Worm (Caenorhabditis elegans) whole organism, late embryonic: ENCODE data around the gene K02B7.3.

Experiments
- C38D4.7 ChIP-seq: fragments of 200-800 bp; sonication (Bioruptor generic); optimal IDR thresholded peaks from 2 replicates; lab custom pipeline; 2018; ENCODE audit warnings: mild to moderate bottlenecking, missing genetic modification characterization, moderate library complexity, missing compliant biosample characterization
- F13H6.1 ChIP-seq: sonication (generic microtip); optimal IDR thresholded peaks from 2 replicates; lab custom pipeline; 2016; ENCODE audit warnings: missing genetic modification characterization, missing compliant biosample characterization
- K09A11.1 ChIP-seq: sonication (generic microtip); optimal IDR thresholded peaks from 2 replicates; lab custom pipeline; 2017; ENCODE audit warnings: antibody characterized with exemption, mild to moderate bottlenecking, missing genetic modification characterization, missing compliant biosample characterization; ENCODE audit not compliant: insufficient read depth
- T23F11.4 ChIP-seq: fragments of 200-800 bp; sonication (Bioruptor generic); optimal IDR thresholded peaks from 2 replicates; lab custom pipeline; 2018; ENCODE audit warnings: mild to moderate bottlenecking, missing genetic modification characterization, missing compliant biosample characterization
- Y22D7AL.16 ChIP-seq: sonication (generic microtip); optimal IDR thresholded peaks from 2 replicates; lab custom pipeline; 2016; ENCODE audit warnings: missing genetic modification characterization, missing compliant biosample characterization
- ceh-18 ChIP-seq: sonication (generic microtip); optimal IDR thresholded peaks from 2 replicates; lab custom pipeline; 2016; ENCODE audit warnings: missing genetic modification characterization, missing compliant biosample characterization
- ceh-2 ChIP-seq: sonication (generic microtip); optimal IDR thresholded peaks from 2 replicates; lab custom pipeline; 2016; ENCODE audit warnings: missing genotype, missing genetic modification characterization, missing compliant biosample characterization
- ceh-22 ChIP-seq: sonication (generic microtip); optimal IDR thresholded peaks from 2 replicates; lab custom pipeline; 2017; ENCODE audit warnings: missing biosample characterization, missing genetic modification characterization
- ceh-24 ChIP-seq: sonication (generic microtip); optimal IDR thresholded peaks from 2 replicates; lab custom pipeline; 2016; ENCODE audit warnings: mild to moderate bottlenecking, missing genetic modification characterization, missing compliant biosample characterization
- ceh-30 ChIP-seq: fragments of 150-350 bp; optimal IDR thresholded peaks from 2 replicates; lab custom pipeline; 2014; ENCODE audit warnings: missing biosample characterization, missing genetic modification characterization
- ceh-34 ChIP-seq: sonication (generic microtip); optimal IDR thresholded peaks from 2 replicates; lab custom pipeline; 2016; ENCODE audit warnings: mild to moderate bottlenecking, missing genetic modification characterization, missing compliant biosample characterization
- ceh-6 ChIP-seq: fragments of 200-800 bp; sonication (Bioruptor generic); optimal IDR thresholded peaks from 2 replicates; lab custom pipeline; 2018; ENCODE audit warnings: mild to moderate bottlenecking, missing genetic modification characterization, missing compliant biosample characterization
- ceh-9 ChIP-seq: sonication (generic microtip); optimal IDR thresholded peaks from 2 replicates; lab custom pipeline; 2016; ENCODE audit warnings: mild to moderate bottlenecking, missing genetic modification characterization, inconsistent platforms, missing compliant biosample characterization
- che-1 ChIP-seq: sonication (generic microtip); optimal IDR thresholded peaks from 2 replicates; lab custom pipeline; 2016; ENCODE audit warnings: mild to moderate bottlenecking, missing genetic modification characterization, missing compliant biosample characterization
- dmd-4 ChIP-seq: sonication (generic microtip); optimal IDR thresholded peaks from 2 replicates; lab custom pipeline; 2016; ENCODE audit warnings: borderline replicate concordance, missing genetic modification characterization, missing compliant biosample characterization
- dve-1 ChIP-seq: sonication (generic microtip); optimal IDR thresholded peaks from 2 replicates; lab custom pipeline; 2017; ENCODE audit warnings: antibody characterized with exemption, mild to moderate bottlenecking, missing genetic modification characterization, missing compliant biosample characterization
- elt-2 ChIP-seq: sonication (generic microtip); optimal IDR thresholded peaks from 2 replicates; lab custom pipeline; 2016; ENCODE audit warnings: missing genetic modification reagents, missing genetic modification characterization, missing compliant biosample characterization
- elt-4 ChIP-seq: sonication (generic microtip); optimal IDR thresholded peaks from 2 replicates; lab custom pipeline; 2016; ENCODE audit warnings: missing genetic modification characterization, missing compliant biosample characterization
- ets-4 ChIP-seq: sonication (generic microtip); optimal IDR thresholded peaks from 2 replicates; lab custom pipeline; 2016; ENCODE audit warnings: missing genetic modification characterization, missing compliant biosample characterization
- fkh-6 ChIP-seq: sonication (generic microtip); optimal IDR thresholded peaks from 2 replicates; lab custom pipeline; 2016; ENCODE audit warnings: missing genetic modification characterization, missing compliant biosample characterization
- gmeb-2 ChIP-seq: sonication (generic microtip); optimal IDR thresholded peaks from 2 replicates; lab custom pipeline; 2016; ENCODE audit warnings: missing genetic modification characterization, inconsistent platforms, missing compliant biosample characterization
- hlh-15 ChIP-seq: sonication (generic microtip); optimal IDR thresholded peaks from 2 replicates; lab custom pipeline; 2016; ENCODE audit warnings: missing genetic modification characterization, missing compliant biosample characterization
- hlh-6 ChIP-seq: sonication (generic microtip); optimal IDR thresholded peaks from 2 replicates; lab custom pipeline; 2016; ENCODE audit warnings: missing genotype, missing genetic modification characterization, missing compliant biosample characterization
- hlh-8 ChIP-seq: sonication (generic microtip); optimal IDR thresholded peaks from 2 replicates; lab custom pipeline; 2016; ENCODE audit warnings: missing genotype, missing genetic modification characterization, missing compliant biosample characterization
- lin-11 ChIP-seq: fragments of 200-800 bp; sonication (Bioruptor generic); optimal IDR thresholded peaks from 2 replicates; lab custom pipeline; 2018; ENCODE audit warnings: mild to moderate bottlenecking, missing genetic modification characterization, missing compliant biosample characterization
- mec-3 ChIP-seq: sonication (generic microtip); optimal IDR thresholded peaks from 2 replicates; lab custom pipeline; 2016; ENCODE audit warnings: borderline replicate concordance, missing genetic modification characterization, missing compliant biosample characterization
- nfya-1 ChIP-seq: sonication (generic microtip); optimal IDR thresholded peaks from 2 replicates; lab custom pipeline; 2017; ENCODE audit warnings: missing genetic modification characterization, mild to moderate bottlenecking, missing compliant biosample characterization, antibody characterized with exemption, moderate library complexity
- nhr-11 ChIP-seq: fragments of 150-350 bp; optimal IDR thresholded peaks from 2 replicates; lab custom pipeline; 2014; ENCODE audit warnings: missing biosample characterization, missing genetic modification characterization
- npax-4 ChIP-seq: sonication (generic microtip); optimal IDR thresholded peaks from 2 replicates; lab custom pipeline; 2016; ENCODE audit warnings: missing genetic modification characterization, missing compliant biosample characterization
- pag-3 ChIP-seq: sonication (generic microtip); optimal IDR thresholded peaks from 2 replicates; lab custom pipeline; 2016; ENCODE audit warnings: missing compliant biosample characterization, missing genetic modification characterization, borderline replicate concordance
- pqm-1 ChIP-seq: sonication (generic microtip); optimal IDR thresholded peaks from 2 replicates; lab custom pipeline; 2016; ENCODE audit warnings: missing genetic modification characterization, missing compliant biosample characterization
- ref-2 ChIP-seq: sonication (generic microtip); optimal IDR thresholded peaks from 2 replicates; lab custom pipeline; 2016; ENCODE audit warnings: missing genetic modification characterization, missing compliant biosample characterization
- rnt-1 ChIP-seq: sonication (generic microtip); optimal IDR thresholded peaks from 2 replicates; lab custom pipeline; 2016; ENCODE audit warnings: missing genetic modification characterization, missing compliant biosample characterization
- unc-42 ChIP-seq: sonication (generic microtip); optimal IDR thresholded peaks from 2 replicates; lab custom pipeline; 2016; ENCODE audit warnings: missing genotype, missing genetic modification characterization, missing compliant biosample characterization
- unc-55 ChIP-seq: sonication (generic microtip); optimal IDR thresholded peaks from 2 replicates; lab custom pipeline; 2017; ENCODE audit warnings: missing biosample characterization, missing genetic modification reagents, missing genetic modification characterization
- unc-86 ChIP-seq: sonication (generic microtip); optimal IDR thresholded peaks from 2 replicates; lab custom pipeline; 2016; ENCODE audit warnings: missing genetic modification characterization, missing compliant biosample characterization
- zip-5 ChIP-seq: sonication (generic microtip); optimal IDR thresholded peaks from 2 replicates; lab custom pipeline; 2016; ENCODE audit warnings: missing genetic modification characterization, missing compliant biosample characterization

K02B7.3 gene

DNA sequence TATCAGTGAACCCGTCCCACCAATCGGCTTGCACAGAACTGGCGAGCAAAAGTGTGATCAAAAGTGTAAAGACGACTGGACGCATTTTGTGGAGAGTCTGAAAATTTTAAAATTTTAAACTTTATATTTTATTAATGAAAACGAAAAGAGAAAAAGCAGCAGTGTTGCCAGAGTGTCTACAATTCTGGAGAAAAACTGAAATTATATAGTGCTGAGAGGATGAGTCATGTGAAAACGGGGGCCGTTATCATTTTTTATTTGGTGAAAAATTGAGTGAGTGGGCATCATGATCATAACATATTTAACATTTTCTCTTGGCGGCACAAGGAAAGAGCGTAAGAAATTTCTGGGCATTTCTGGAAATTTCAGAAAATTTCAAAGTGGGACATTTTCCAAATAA lies at the start of gene K02B7.3:
K02B7.3 (minus strand) TSS at position 101 of the 400 bp plus-strand sequence.
- no peak for TF ChIP-seq ceh-24 (tag; lab: Kevin White, UChicago)
- no peak for TF ChIP-seq pqm-1 (tag; lab: Kevin White, UChicago)
- TF ChIP-seq gmeb-2 (tag; lab: Kevin White, UChicago) = no peak
- no peak for TF ChIP-seq elt-4 (tag; lab: Kevin White, UChicago)
- no peak for TF ChIP-seq unc-55 (GFP tag; lab: Kevin White, UChicago)
- no peak for TF ChIP-seq ceh-9 (tag; lab: Kevin White, UChicago)
- no peak for TF ChIP-seq ceh-22 (tag; lab: Kevin White, UChicago)
- no peak for TF ChIP-seq Y22D7AL.16 (tag; lab: Kevin White, UChicago)
- TF ChIP-seq rnt-1 (tag; lab: Kevin White, UChicago) = no peak
- TF ChIP-seq, all 69 proteins: peak for 0

DNA sequence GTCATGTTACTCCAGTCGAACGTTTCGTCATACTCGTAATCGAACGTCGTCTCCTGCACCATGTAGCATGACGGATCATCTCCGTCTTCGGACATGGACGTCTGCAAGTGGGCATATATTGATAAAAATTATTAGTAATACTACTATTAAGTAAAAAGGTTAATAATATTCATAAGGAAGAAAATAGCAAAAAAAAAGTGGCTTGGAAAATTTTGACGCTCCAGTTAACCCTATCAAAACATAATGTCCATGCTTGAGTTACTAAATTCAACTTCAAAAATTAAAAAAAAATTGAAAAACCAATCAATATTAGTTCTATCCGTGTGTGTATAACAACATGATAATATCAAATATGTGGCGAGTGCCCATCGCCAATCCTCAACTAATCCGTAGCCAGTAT lies 44.0 kb upstream of the K02B7.3 start, which contains the start of gene npr-34:
npr-34 (minus strand) TSS at position 101 of the 400 bp plus-strand sequence.
- TF ChIP-seq ceh-2 (no peak), ceh-9 (tag; lab: Kevin White, UChicago) (no peak), F13H6.1 (no peak), hlh-6 (tag; lab: Kevin White, UChicago) (no peak), fkh-6 (tag; lab: Kevin White, UChicago) (no peak)

DNA sequence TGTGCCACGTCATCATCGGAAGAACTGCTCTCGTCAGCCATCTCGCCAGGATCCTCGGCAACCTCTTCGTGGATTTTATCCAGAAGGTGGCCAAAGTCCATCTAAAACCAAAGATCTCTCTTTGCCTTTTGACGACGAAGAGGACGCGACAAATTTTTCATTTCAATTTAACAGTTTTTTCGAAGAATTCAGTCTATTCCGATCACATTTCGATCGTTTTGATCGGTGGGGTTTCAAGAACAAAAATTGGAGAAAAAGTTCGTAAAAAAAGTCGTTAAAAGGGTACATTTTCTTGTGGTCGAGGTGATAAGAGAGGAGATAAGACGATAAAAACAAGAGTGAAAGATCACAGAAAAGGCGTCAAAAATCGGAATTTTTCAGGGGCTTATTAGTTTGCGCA lies 38.3 kb upstream of the K02B7.3 start, which contains the start of gene glna-1:
glna-1 (minus strand) TSS at position 101 of the 400 bp plus-strand sequence.
- TF ChIP-seq ceh-30 (tag; lab: Kevin White, UChicago) (no peak), C38D4.7 (no peak)

DNA sequence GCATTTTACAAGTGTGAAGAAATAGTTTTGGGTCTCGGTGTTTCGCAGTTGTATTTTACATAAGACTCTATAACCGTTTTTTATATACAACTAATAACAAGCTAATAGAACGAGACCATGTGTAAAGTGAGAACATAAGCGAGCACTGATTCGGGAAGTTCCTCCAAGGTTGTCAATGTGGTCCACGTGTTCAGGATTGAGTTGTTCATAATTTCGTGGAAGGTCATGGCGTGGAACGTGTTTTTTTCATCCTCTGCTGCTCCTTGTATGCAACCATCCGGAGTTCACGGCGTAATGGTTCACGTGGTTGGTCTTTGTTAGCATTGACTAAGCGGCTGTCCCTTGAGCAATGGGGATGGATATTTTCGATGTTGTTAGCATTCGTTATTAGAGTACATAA lies 33.0 kb upstream of the K02B7.3 start:
- TF ChIP-seq nhr-11 (tag; lab: Kevin White, UChicago) (no peak), unc-42 (tag; lab: Kevin White, UChicago) (no peak), ceh-18 (no peak), hlh-15 (tag; lab: Kevin White, UChicago) (no peak), unc-86 (tag; lab: Kevin White, UChicago) (no peak), rnt-1 (tag; lab: Kevin White, UChicago) (no peak), nfya-1 (no peak), dve-1 (no peak), che-1 (no peak)
- TF ChIP-seq, all 69 proteins: peak for 0

DNA sequence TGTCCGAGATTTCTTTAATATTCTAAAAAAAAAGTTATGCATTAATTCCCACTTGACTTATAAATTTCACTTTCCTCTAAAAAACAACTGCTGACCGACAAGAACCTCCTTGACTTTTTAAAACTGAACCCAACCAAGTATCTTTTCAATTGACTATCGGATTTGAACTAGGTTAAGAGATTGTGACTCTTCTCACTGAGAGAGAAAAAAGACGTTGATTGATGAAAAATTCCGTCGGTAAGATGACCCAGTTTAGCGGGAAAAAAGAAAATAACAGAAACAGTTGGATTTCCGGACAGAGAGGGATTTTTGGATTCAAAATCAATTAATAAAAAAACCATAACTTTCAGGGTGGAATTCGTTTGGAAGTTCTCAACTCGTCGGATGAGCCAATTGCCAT lies 11.4 kb upstream of the K02B7.3 start:
- TF ChIP-seq unc-86 (tag; lab: Kevin White, UChicago) (no peak), K09A11.1 (tag; lab: Kevin White, UChicago) (no peak), hlh-8 (tag; lab: Kevin White, UChicago) (no peak), T23F11.4 (GFP tag; lab: Kevin White, UChicago) (no peak), ceh-6 (GFP tag; lab: Kevin White, UChicago) (no peak), pag-3 (tag; lab: Kevin White, UChicago) (no peak), gmeb-2 (tag; lab: Kevin White, UChicago) (no peak), ets-4 (no peak), mec-3 (no peak), npax-4 (tag; lab: Kevin White, UChicago) (no peak), F13H6.1 (no peak), elt-2 (no peak), lin-11 (tag; lab: Kevin White, UChicago) (no peak), dmd-4 (no peak), ceh-34 (tag; lab: Kevin White, UChicago) (no peak), zip-5 (no peak), ref-2 (tag; lab: Kevin White, UChicago) (no peak), hlh-6 (tag; lab: Kevin White, UChicago) (no peak), C38D4.7 (no peak), fkh-6 (tag; lab: Kevin White, UChicago) (no peak)
